Worm (Caenorhabditis elegans): ENCODE measurements around the gene snf-10.

DNA sequence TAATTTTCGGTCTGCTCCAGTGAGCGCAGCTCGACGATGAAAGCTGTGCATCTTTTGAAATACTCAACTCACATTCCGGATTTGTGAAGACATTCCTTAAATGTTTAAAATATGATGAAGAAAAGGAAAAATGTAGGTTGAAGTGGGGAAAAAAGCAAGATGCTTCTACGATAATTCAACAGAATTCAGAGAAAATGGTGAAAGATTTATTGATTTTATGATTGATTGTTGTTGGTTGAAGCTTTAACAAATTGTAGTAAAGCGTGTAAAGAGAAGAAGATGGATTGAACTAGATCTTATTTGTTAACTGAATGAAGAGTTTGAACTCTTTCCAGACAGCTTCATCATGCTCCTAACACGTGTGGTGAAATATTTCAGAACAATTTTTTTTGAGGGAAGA is 49.4 kb upstream of the snf-10 start, which contains the start of gene ncx-5:
- no peak for TF ChIP-seq hmbx-1 (tag; optimal IDR thresholded peaks at IDR 0.05)
- no peak for TF ChIP-seq ama-1 (optimal IDR thresholded peaks at IDR 0.05)
- TF ChIP-seq pes-1 (GFP tag; IDR thresholded peaks at IDR 0.05), result no peak
- no peak for TF ChIP-seq F13C5.2 (tag; optimal IDR thresholded peaks at IDR 0.05)
- no peak for TF ChIP-seq tbx-11 (GFP tag; IDR thresholded peaks at IDR 0.05)

All from whole organism, early embryonic.